Worm (Caenorhabditis elegans): ENCODE results near the gene Y39G8B.10.

ce11 chrII:13956529-13956928 lies 26.4 kb downstream of the Y39G8B.10 start:
- TF ChIP-seq lin-11 (tag; optimal IDR thresholded peaks at IDR 0.05) (no peak), zag-1 (tag; optimal IDR thresholded peaks at IDR 0.05) (no peak), lin-39 (tag; optimal IDR thresholded peaks at IDR 0.05) (no peak), ama-1 (optimal IDR thresholded peaks at IDR 0.05) (no peak), ceh-82 (tag; optimal IDR thresholded peaks at IDR 0.05) (no peak)
